Fruit fly (Drosophila melanogaster) whole organism, prepupa: ENCODE measurements around the gene CG3349.
A peak's percentile ranks its signal among the peaks of the same experiment; 100 is the strongest.

Experiments
- Blimp-1 ChIP-seq: fragments of 200-800 bp; sonication (Bioruptor generic); optimal IDR thresholded peaks from 3 replicates; lab custom pipeline; 2017; ENCODE audit warnings: missing biosample characterization, missing genetic modification characterization, mild to moderate bottlenecking, moderate library complexity, missing genetic modification reagents
- CG10669 ChIP-seq: fragments of 200-800 bp; sonication (Bioruptor generic); optimal IDR thresholded peaks from 3 replicates; lab custom pipeline; 2018; ENCODE audit warnings: missing biosample characterization, mild to moderate bottlenecking, missing genetic modification characterization, moderate library complexity
- CG11294 ChIP-seq: fragments of 200-800 bp; sonication (Bioruptor generic); IDR thresholded peaks from 2 replicates; pipeline ENCODE4 v1.3.6; 2022; ENCODE audit warnings: missing biosample characterization, missing genetic modification characterization
- CG11902 ChIP-seq: fragments of 200-800 bp; sonication (Bioruptor generic); optimal IDR thresholded peaks from 3 replicates; lab custom pipeline; 2016; ENCODE audit warnings: missing biosample characterization, missing genetic modification characterization
- CG1621 ChIP-seq: fragments of 200-800 bp; sonication (Bioruptor generic); optimal IDR thresholded peaks from 3 replicates; lab custom pipeline; 2018; ENCODE audit warnings: missing biosample characterization, mild to moderate bottlenecking, missing genetic modification characterization
- CG16779 ChIP-seq: fragments of 200-800 bp; sonication (Bioruptor generic); optimal IDR thresholded peaks from 3 replicates; lab custom pipeline; 2017; ENCODE audit warnings: missing biosample characterization, mild to moderate bottlenecking, missing genetic modification characterization
- CG3032 ChIP-seq: fragments of 200-800 bp; optimal IDR thresholded peaks from 2 replicates; lab custom pipeline; 2019; ENCODE audit warnings: missing biosample characterization, mild to moderate bottlenecking, missing genetic modification characterization, moderate library complexity
- CG31627 ChIP-seq: fragments of 200-800 bp; sonication (Bioruptor generic); optimal IDR thresholded peaks from 3 replicates; lab custom pipeline; 2016; ENCODE audit warnings: missing biosample characterization, missing genetic modification characterization
- CG32006 ChIP-seq: fragments of 200-800 bp; sonication (Bioruptor generic); optimal IDR thresholded peaks from 3 replicates; lab custom pipeline; 2017; ENCODE audit warnings: missing biosample characterization, mild to moderate bottlenecking, missing genetic modification characterization
- CG34406 ChIP-seq: fragments of 200-800 bp; sonication (Bioruptor generic); optimal IDR thresholded peaks from 3 replicates; lab custom pipeline; 2016; ENCODE audit warnings: missing biosample characterization, missing genetic modification characterization
- CG3919 ChIP-seq: fragments of 200-800 bp; sonication (Bioruptor generic); optimal IDR thresholded peaks from 3 replicates; lab custom pipeline; 2016; ENCODE audit warnings: missing biosample characterization, missing genetic modification characterization
- CG4318 ChIP-seq: fragments of 200-800 bp; sonication (Bioruptor generic); optimal IDR thresholded peaks from 3 replicates; lab custom pipeline; 2017; ENCODE audit warnings: missing biosample characterization, mild to moderate bottlenecking, missing genetic modification characterization
- CG6163 ChIP-seq: fragments of 200-800 bp; sonication (Bioruptor generic); IDR thresholded peaks from 3 replicates; pipeline ENCODE4 v1.3.6; 2022; ENCODE audit warnings: missing biosample characterization, missing genetic modification characterization
- CG6276 ChIP-seq: fragments of 200-800 bp; sonication (Bioruptor generic); optimal IDR thresholded peaks from 2 replicates; lab custom pipeline; 2017; ENCODE audit warnings: missing biosample characterization, mild to moderate bottlenecking, missing genetic modification characterization
- CG6808 ChIP-seq: fragments of 200-800 bp; sonication (Bioruptor generic); optimal IDR thresholded peaks from 3 replicates; lab custom pipeline; 2017; ENCODE audit warnings: missing biosample characterization, missing genetic modification characterization, mild to moderate bottlenecking, moderate library complexity, missing genetic modification reagents
- CG7368 ChIP-seq: fragments of 200-800 bp; sonication (Bioruptor generic); optimal IDR thresholded peaks from 3 replicates; lab custom pipeline; 2016; ENCODE audit warnings: missing biosample characterization, missing genetic modification characterization
- CG8119 ChIP-seq: fragments of 200-800 bp; sonication (Bioruptor generic); IDR thresholded peaks from 3 replicates; pipeline ENCODE4 v1.3.6; 2022; ENCODE audit warnings: missing biosample characterization, missing genetic modification characterization
- CG8319 ChIP-seq: fragments of 200-800 bp; sonication (Bioruptor generic); optimal IDR thresholded peaks from 3 replicates; lab custom pipeline; 2016; ENCODE audit warnings: missing biosample characterization, missing genetic modification characterization
- CG8632 ChIP-seq: fragments of 200-800 bp; sonication (Bioruptor generic); optimal IDR thresholded peaks from 3 replicates; lab custom pipeline; 2016; ENCODE audit warnings: missing biosample characterization, missing genetic modification characterization
- CG9139 ChIP-seq: fragments of 200-800 bp; sonication (Bioruptor generic); optimal IDR thresholded peaks from 3 replicates; lab custom pipeline; 2017; ENCODE audit warnings: missing biosample characterization, mild to moderate bottlenecking, missing genetic modification characterization
- Eip75B ChIP-seq: fragments of 200-800 bp; sonication (Bioruptor generic); optimal IDR thresholded peaks from 3 replicates; lab custom pipeline; 2016; ENCODE audit warnings: missing biosample characterization, missing genetic modification characterization
- Eip78C ChIP-seq: fragments of 200-800 bp; sonication (Bioruptor generic); peaks from one replicate; lab custom pipeline; 2016; ENCODE audit warnings: missing biosample characterization, missing genetic modification characterization
- Ets21C ChIP-seq: fragments of 200-800 bp; sonication (Bioruptor generic); optimal IDR thresholded peaks from 3 replicates; lab custom pipeline; 2016; ENCODE audit warnings: missing biosample characterization, missing genetic modification characterization
- Ets96B ChIP-seq: fragments of 200-800 bp; optimal IDR thresholded peaks from 2 replicates; lab custom pipeline; 2019; ENCODE audit warnings: missing biosample characterization, mild to moderate bottlenecking, missing genetic modification characterization, moderate library complexity
- Gug ChIP-seq: fragments of 200-800 bp; sonication (Bioruptor generic); IDR thresholded peaks from 2 replicates; pipeline ENCODE4 v1.3.6; 2022; ENCODE audit warnings: missing biosample characterization, missing genetic modification characterization
- Hr38 ChIP-seq: sonication (Bioruptor generic); optimal IDR thresholded peaks from 2 replicates; lab custom pipeline; 2016; ENCODE audit warnings: missing biosample characterization, missing genetic modification characterization
- Lpt ChIP-seq: fragments of 200-800 bp; sonication (Bioruptor generic); optimal IDR thresholded peaks from 3 replicates; lab custom pipeline; 2016; ENCODE audit warnings: missing biosample characterization, missing genetic modification characterization
- Met ChIP-seq: fragments of 200-800 bp; sonication (Bioruptor generic); optimal IDR thresholded peaks from 3 replicates; lab custom pipeline; 2016; ENCODE audit warnings: missing biosample characterization, missing genetic modification characterization
- Smox ChIP-seq: fragments of 200-800 bp; sonication (Bioruptor generic); optimal IDR thresholded peaks from 3 replicates; lab custom pipeline; 2016; ENCODE audit warnings: missing biosample characterization, missing genetic modification characterization
- Sox102F ChIP-seq: fragments of 200-800 bp; sonication (Bioruptor generic); optimal IDR thresholded peaks from 2 replicates; lab custom pipeline; 2016; ENCODE audit warnings: missing biosample characterization, mild to moderate bottlenecking, missing genetic modification characterization
- Sox15 ChIP-seq: fragments of 200-800 bp; sonication (Bioruptor generic); optimal IDR thresholded peaks from 3 replicates; lab custom pipeline; 2016; ENCODE audit warnings: missing biosample characterization, missing genetic modification characterization
- achi ChIP-seq: fragments of 200-800 bp; sonication (Bioruptor generic); optimal IDR thresholded peaks from 3 replicates; lab custom pipeline; 2016; ENCODE audit warnings: missing biosample characterization, missing genetic modification characterization
- acj6 ChIP-seq: fragments of 200-800 bp; sonication (Bioruptor generic); optimal IDR thresholded peaks from 3 replicates; lab custom pipeline; 2016; ENCODE audit warnings: missing biosample characterization, missing genetic modification characterization
- dac ChIP-seq: fragments of 200-800 bp; sonication (Bioruptor generic); optimal IDR thresholded peaks from 2 replicates; lab custom pipeline; 2017; ENCODE audit warnings: missing biosample characterization, mild to moderate bottlenecking, missing genetic modification characterization
- dsx ChIP-seq: fragments of 200-800 bp; optimal IDR thresholded peaks from 3 replicates; lab custom pipeline; 2019; ENCODE audit warnings: missing biosample characterization, mild to moderate bottlenecking, missing genetic modification characterization, moderate library complexity; ENCODE audit not compliant: poor library complexity, severe bottlenecking
- esn ChIP-seq: fragments of 200-800 bp; sonication (Bioruptor generic); optimal IDR thresholded peaks from 2 replicates; lab custom pipeline; 2016; ENCODE audit warnings: missing biosample characterization, mild to moderate bottlenecking, missing genetic modification characterization, moderate library complexity
- fd59A ChIP-seq: fragments of 200-800 bp; sonication (Bioruptor generic); optimal IDR thresholded peaks from 2 replicates; lab custom pipeline; 2017; ENCODE audit warnings: missing biosample characterization, mild to moderate bottlenecking, missing genetic modification characterization, missing genetic modification reagents
- fd85E ChIP-seq: fragments of 200-800 bp; sonication (Bioruptor generic); optimal IDR thresholded peaks from 3 replicates; lab custom pipeline; 2016; ENCODE audit warnings: missing biosample characterization, missing genetic modification characterization
- fkh ChIP-seq: fragments of 200-800 bp; sonication (Bioruptor generic); optimal IDR thresholded peaks from 3 replicates; lab custom pipeline; 2017; ENCODE audit warnings: missing biosample characterization, mild to moderate bottlenecking, missing genetic modification characterization, moderate library complexity
- lz ChIP-seq: fragments of 200-800 bp; sonication (Bioruptor generic); optimal IDR thresholded peaks from 3 replicates; lab custom pipeline; 2016; ENCODE audit warnings: missing biosample characterization, missing genetic modification characterization
- net ChIP-seq: fragments of 200-800 bp; sonication (Bioruptor generic); optimal IDR thresholded peaks from 3 replicates; lab custom pipeline; 2016; ENCODE audit warnings: missing biosample characterization, missing genetic modification characterization
- pdm3 ChIP-seq: fragments of 200-800 bp; sonication (Bioruptor generic); optimal IDR thresholded peaks from 3 replicates; lab custom pipeline; 2016; ENCODE audit warnings: missing biosample characterization, missing genetic modification characterization
- salr ChIP-seq, 2 experiments: fragments of 200-800 bp; sonication (Bioruptor generic); optimal IDR thresholded peaks; 3 replicates each; lab custom pipeline; 2016 to 2018; ENCODE audit warnings: missing biosample characterization in 2 of 2, missing genetic modification characterization in 2 of 2, mild to moderate bottlenecking in 1 of 2
- spab ChIP-seq: fragments of 200-800 bp; sonication (Bioruptor generic); optimal IDR thresholded peaks from 2 replicates; lab custom pipeline; 2017; ENCODE audit warnings: missing biosample characterization, mild to moderate bottlenecking, missing genetic modification characterization, missing genetic modification reagents
- ss ChIP-seq, 2 experiments: fragments of 200-800 bp; sonication (Bioruptor generic); optimal IDR thresholded peaks; 2 replicates in 1 of 2; 3 replicates in 1 of 2; lab custom pipeline; 2017 to 2018; ENCODE audit warnings: mild to moderate bottlenecking in 2 of 2, missing biosample characterization in 2 of 2, missing genetic modification characterization in 2 of 2, moderate library complexity in 1 of 2
- svp ChIP-seq: fragments of 200-800 bp; sonication (Bioruptor generic); peaks from one replicate; lab custom pipeline; 2016; ENCODE audit warnings: missing biosample characterization, missing genetic modification characterization
- vri ChIP-seq: fragments of 200-800 bp; sonication (Bioruptor generic); optimal IDR thresholded peaks from 3 replicates; lab custom pipeline; 2016; ENCODE audit warnings: missing biosample characterization, mild to moderate bottlenecking, missing genetic modification characterization

CG3349 gene

DNA sequence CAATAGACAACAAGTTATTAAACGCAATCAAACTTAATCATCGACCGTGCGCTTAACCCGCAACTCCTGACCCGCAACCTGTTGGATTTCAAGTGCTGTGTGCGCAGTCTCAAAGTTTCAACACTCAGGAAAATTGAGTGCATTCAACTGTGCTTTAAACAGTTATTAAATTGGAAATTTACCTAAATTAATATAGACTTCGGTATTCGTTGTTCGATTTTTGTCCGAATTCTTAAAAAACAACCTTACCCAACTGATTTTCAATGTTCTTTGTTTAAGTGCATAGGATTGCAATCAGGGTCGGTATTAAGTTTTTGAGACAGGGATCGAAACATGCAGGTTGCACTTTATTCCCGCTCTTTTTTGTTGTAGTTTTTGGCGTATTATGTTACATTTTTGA lies 25.7 kb downstream of the CG3349 start (continued):
- TF ChIP-seq Blimp-1 = no peak
- peak; percentile 46 for TF ChIP-seq Lpt
- TF ChIP-seq CG3919 (GFP tag; lab: Kevin White, UChicago) = peak; percentile 79
- no peak for TF ChIP-seq fd59A (GFP tag; lab: Kevin White, UChicago)
- TF ChIP-seq acj6 (GFP tag; lab: Kevin White, UChicago) = peak; percentile 52
- TF ChIP-seq CG8632 = peak; percentile 6
- peak; percentile 39 for TF ChIP-seq CG31627 (GFP tag; lab: Kevin White, UChicago)
- no peak for TF ChIP-seq ss (GFP tag; optimal IDR thresholded peaks at IDR 0.05; lab: Kevin White, UChicago)
- TF ChIP-seq CG1621 (tag; lab: Kevin White, UChicago) = peak; percentile 22
- TF ChIP-seq Ets21C = no peak
- no peak for TF ChIP-seq fd85E (GFP tag; lab: Kevin White, UChicago)
- no peak for TF ChIP-seq CG4318 (GFP tag; lab: Kevin White, UChicago)
- no peak for TF ChIP-seq dsx (GFP tag; lab: Kevin White, UChicago)
- peak in 1 of 2 experiments; percentile 6 for TF ChIP-seq salr (GFP tag; optimal IDR thresholded peaks at IDR 0.05; lab: Kevin White, UChicago)
- TF ChIP-seq svp (GFP tag; lab: Kevin White, UChicago) = peak; percentile 72
- TF ChIP-seq dac (GFP tag; lab: Kevin White, UChicago) = peak; percentile 9
- TF ChIP-seq pdm3 (GFP tag; lab: Kevin White, UChicago) = peak; percentile 60
- peak; percentile 62 for TF ChIP-seq Eip75B
- TF ChIP-seq CG32006 (GFP tag; lab: Kevin White, UChicago) = no peak
- TF ChIP-seq, all 60 proteins: peak for 41

DNA sequence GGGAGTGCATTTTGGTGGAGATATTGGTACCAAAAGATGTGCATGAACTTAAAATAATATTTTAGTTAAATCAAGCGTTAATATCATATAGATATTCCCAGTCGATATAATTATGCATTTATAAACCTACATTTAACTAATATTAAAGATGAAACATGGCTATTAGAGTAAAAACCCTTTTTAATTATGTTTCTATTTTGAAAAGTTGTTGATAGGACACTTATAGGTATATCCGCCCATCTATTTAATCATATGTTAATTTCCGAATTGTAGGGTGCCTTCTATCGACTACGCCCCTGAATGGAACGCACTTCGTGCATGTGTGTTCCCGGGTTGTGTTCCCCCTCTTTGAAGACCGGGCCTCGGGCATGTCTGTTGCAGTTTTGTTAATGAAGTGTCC lies 26.4 kb downstream of the CG3349 start:
- TF ChIP-seq fkh (GFP tag; lab: Kevin White, UChicago) = no peak
- TF ChIP-seq Blimp-1 = no peak
- TF ChIP-seq Ets21C = no peak
- no peak for TF ChIP-seq svp (GFP tag; lab: Kevin White, UChicago)
- peak; percentile 51 for TF ChIP-seq CG32006 (GFP tag; lab: Kevin White, UChicago)
- TF ChIP-seq fd85E (GFP tag; lab: Kevin White, UChicago) = no peak
- peak; percentile 71 for TF ChIP-seq Ets96B (tag; lab: Kevin White, UChicago)
- peak; percentile 16 for TF ChIP-seq CG34406
- peak; percentile 5 for TF ChIP-seq CG7368
- peak; percentile 89 for TF ChIP-seq Eip78C (GFP tag; lab: Kevin White, UChicago)
- TF ChIP-seq CG11902 (GFP tag; lab: Kevin White, UChicago) = no peak
- TF ChIP-seq CG8319 (GFP tag; lab: Kevin White, UChicago) = no peak
- no peak for TF ChIP-seq vri (GFP tag; lab: Kevin White, UChicago)
- no peak for TF ChIP-seq CG4318 (GFP tag; lab: Kevin White, UChicago)
- TF ChIP-seq Met (GFP tag; lab: Kevin White, UChicago) = peak; percentile 9
- peak; percentile 61 for TF ChIP-seq CG6808 (GFP tag; lab: Kevin White, UChicago)
- TF ChIP-seq Sox15 = no peak
- no peak for TF ChIP-seq lz (GFP tag; lab: Kevin White, UChicago)
- TF ChIP-seq salr (GFP tag; optimal IDR thresholded peaks at IDR 0.05; lab: Kevin White, UChicago) = peak in 1 of 2 experiments; percentile 27
- no peak for TF ChIP-seq CG8119 (GFP tag; lab: Robert Waterston, UW)
- no peak for TF ChIP-seq Lpt
- peak; percentile 37 for TF ChIP-seq Eip75B
- peak; percentile 2 for TF ChIP-seq dac (GFP tag; lab: Kevin White, UChicago)
- TF ChIP-seq CG31627 (GFP tag; lab: Kevin White, UChicago) = peak; percentile 2
- TF ChIP-seq Gug (GFP tag; lab: Robert Waterston, UW) = 0 out of 2 replicates have a peak, but pooled peaks have one; percentile 10
- TF ChIP-seq CG11294 (GFP tag; lab: Robert Waterston, UW) = no peak
- peak; percentile 10 for TF ChIP-seq pdm3 (GFP tag; lab: Kevin White, UChicago)
- TF ChIP-seq CG16779 (tag; lab: Kevin White, UChicago) = peak; percentile 8
- TF ChIP-seq CG8632 = no peak
- TF ChIP-seq Hr38 = no peak
- peak; percentile 51 for TF ChIP-seq CG10669 (GFP tag; lab: Kevin White, UChicago)
- no peak for TF ChIP-seq Sox102F (GFP tag; lab: Kevin White, UChicago)
- peak; percentile 40 for TF ChIP-seq CG3919 (GFP tag; lab: Kevin White, UChicago)
- peak; percentile 67 for TF ChIP-seq spab
- peak; percentile 15 for TF ChIP-seq net (GFP tag; lab: Kevin White, UChicago)
- peak; percentile 12 for TF ChIP-seq Smox
- TF ChIP-seq CG6276 (GFP tag; lab: Kevin White, UChicago) = peak; percentile 10
- 0 out of 3 replicates have a peak, but pooled peaks have one; percentile 41 for TF ChIP-seq CG6163 (GFP tag; lab: Robert Waterston, UW)
- TF ChIP-seq CG1621 (tag; lab: Kevin White, UChicago) = peak; percentile 1
- peak; percentile 46 for TF ChIP-seq achi (GFP tag; lab: Kevin White, UChicago)
- no peak for TF ChIP-seq CG9139 (GFP tag; lab: Kevin White, UChicago)
- TF ChIP-seq ss (GFP tag; optimal IDR thresholded peaks at IDR 0.05; lab: Kevin White, UChicago) = peak; percentile 42 to 61
- TF ChIP-seq CG3032 (tag; lab: Kevin White, UChicago) = peak; percentile 50
- no peak for TF ChIP-seq esn (GFP tag; lab: Kevin White, UChicago)
